Worm (Caenorhabditis elegans) whole organism, L1 larva: ENCODE results near the gene R144.10.

Experiments
- fos-1 ChIP-seq: fragments of 150-350 bp; optimal IDR thresholded peaks from 2 replicates; lab custom pipeline; 2014; ENCODE audit warnings: missing biosample characterization, missing genetic modification characterization
- lir-3 ChIP-seq: sonication (generic microtip); optimal IDR thresholded peaks from 2 replicates; lab custom pipeline; 2016; ENCODE audit warnings: mild to moderate bottlenecking, missing genetic modification characterization, moderate library complexity, missing compliant biosample characterization; ENCODE audit not compliant: poor library complexity
- unc-62 ChIP-seq: fragments of 150-350 bp; optimal IDR thresholded peaks from 2 replicates; lab custom pipeline; 2014; ENCODE audit warnings: missing biosample characterization, missing genetic modification reagents, missing genetic modification characterization

DNA sequence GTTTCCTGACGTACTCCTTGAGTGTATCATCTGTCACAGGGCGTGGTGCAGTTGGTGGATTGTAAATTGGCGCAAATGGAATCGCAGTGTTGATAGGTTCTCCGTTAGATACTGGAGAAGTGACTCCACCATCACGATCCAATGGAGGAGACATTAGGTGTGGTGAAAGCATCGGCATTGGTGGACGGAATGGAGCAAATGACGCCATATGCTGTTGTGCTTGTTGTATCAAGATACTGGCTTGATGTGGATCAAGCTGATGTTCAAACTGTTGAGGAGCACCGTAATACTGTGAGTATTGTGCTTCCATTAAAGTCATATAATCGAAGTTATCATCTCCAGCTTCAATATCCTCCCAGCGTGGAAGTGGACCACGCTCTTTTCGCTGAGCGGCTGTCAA, 10.3 kb upstream of the R144.10 start:
- no peak for TF ChIP-seq lir-3 (tag; lab: Kevin White, UChicago)
- TF ChIP-seq unc-62 (GFP tag; lab: Kevin White, UChicago), result no peak
- no peak for TF ChIP-seq fos-1 (tag; lab: Kevin White, UChicago)
